Worm (Caenorhabditis elegans): ENCODE results near the gene F09C6.13.

ce11 chrV:16902726-16903125 is 17.9 kb downstream of the F09C6.13 start, which contains the start of gene srd-68:
- TF ChIP-seq F13H6.1 (tag; optimal IDR thresholded peaks at IDR 0.05) (no peak), nhr-237 (tag; optimal IDR thresholded peaks at IDR 0.05) (no peak), ama-1 (optimal IDR thresholded peaks at IDR 0.05) (no peak), nhr-77 (tag; optimal IDR thresholded peaks at IDR 0.05) (no peak), unc-62 (GFP tag; optimal IDR thresholded peaks at IDR 0.05) (no peak), nhr-23 (tag; optimal IDR thresholded peaks at IDR 0.05) (no peak), lin-13 (GFP tag; optimal IDR thresholded peaks at IDR 0.05) (no peak), skn-1 (tag; optimal IDR thresholded peaks at IDR 0.05) (no peak), fos-1 (tag; optimal IDR thresholded peaks at IDR 0.05) (no peak), ztf-11 (tag; optimal IDR thresholded peaks at IDR 0.05) (no peak), lsy-2 (tag; optimal IDR thresholded peaks at IDR 0.05) (no peak), lin-39 (tag; optimal IDR thresholded peaks at IDR 0.05) (no peak), elt-3 (tag; optimal IDR thresholded peaks at IDR 0.05) (no peak), nhr-12 (tag; optimal IDR thresholded peaks at IDR 0.05) (no peak)
